Fruit fly (Drosophila melanogaster) whole organism, embryonic: ENCODE results near the gene cno.

Experiments
- Bgb ChIP-seq: fragments of 200-800 bp; sonication (Bioruptor generic); IDR thresholded peaks from 2 replicates; pipeline ENCODE4 v1.3.6; 2022; ENCODE audit warnings: missing biosample characterization, missing genetic modification characterization; ENCODE audit not compliant: partially characterized antibody
- C15 ChIP-seq: fragments of 200-800 bp; sonication (Bioruptor generic); IDR thresholded peaks from 3 replicates; pipeline ENCODE4 v1.3.6; 2022; ENCODE audit warnings: missing biosample characterization, missing genetic modification characterization
- CG11723 ChIP-seq: fragments of 200-800 bp; sonication (Bioruptor generic); optimal IDR thresholded peaks from 2 replicates; lab custom pipeline; 2017; ENCODE audit warnings: missing biosample characterization, mild to moderate bottlenecking, missing genetic modification characterization
- CG14441 ChIP-seq: fragments of 200-800 bp; sonication (Bioruptor generic); IDR thresholded peaks from 2 replicates; pipeline ENCODE4 v1.3.6; 2022; ENCODE audit warnings: missing biosample characterization, missing genetic modification characterization
- CG14710 ChIP-seq: fragments of 200-800 bp; sonication (Bioruptor generic); optimal IDR thresholded peaks from 3 replicates; lab custom pipeline; 2019; ENCODE audit warnings: missing biosample characterization, mild to moderate bottlenecking, missing genetic modification characterization, moderate library complexity
- CG15073 ChIP-seq: fragments of 200-800 bp; sonication (Bioruptor generic); optimal IDR thresholded peaks from 2 replicates; lab custom pipeline; 2016; ENCODE audit warnings: missing biosample characterization, missing genetic modification characterization
- CG15479 ChIP-seq: fragments of 200-800 bp; sonication (Bioruptor generic); optimal IDR thresholded peaks from 3 replicates; lab custom pipeline; 2019; ENCODE audit warnings: missing biosample characterization, mild to moderate bottlenecking, missing genetic modification characterization, moderate library complexity
- CG1603 ChIP-seq: fragments of 200-800 bp; sonication (Bioruptor generic); optimal IDR thresholded peaks from 2 replicates; lab custom pipeline; 2019; ENCODE audit warnings: missing biosample characterization, mild to moderate bottlenecking, missing genetic modification characterization, moderate library complexity
- CG16863 ChIP-seq: fragments of 200-800 bp; sonication (Bioruptor generic); optimal IDR thresholded peaks from 3 replicates; lab custom pipeline; 2016; ENCODE audit warnings: missing biosample characterization, missing genetic modification characterization
- CG30020 ChIP-seq: fragments of 200-800 bp; optimal IDR thresholded peaks from 2 replicates; lab custom pipeline; 2019; ENCODE audit warnings: missing biosample characterization, mild to moderate bottlenecking, missing genetic modification characterization, moderate library complexity
- CG7357 ChIP-seq: fragments of 200-800 bp; sonication (Bioruptor generic); IDR thresholded peaks from 3 replicates; pipeline ENCODE4 v1.3.6; 2022; ENCODE audit warnings: missing biosample characterization, missing genetic modification characterization
- CG7928 ChIP-seq: fragments of 200-800 bp; sonication (Bioruptor generic); optimal IDR thresholded peaks from 2 replicates; lab custom pipeline; 2017; ENCODE audit warnings: missing biosample characterization, mild to moderate bottlenecking, missing genetic modification characterization
- CG7987 ChIP-seq: fragments of 200-800 bp; sonication (Bioruptor generic); optimal IDR thresholded peaks from 2 replicates; lab custom pipeline; 2018; ENCODE audit warnings: missing biosample characterization, mild to moderate bottlenecking, missing genetic modification characterization, moderate library complexity
- CG8281 ChIP-seq: fragments of 200-800 bp; sonication (Bioruptor generic); optimal IDR thresholded peaks from 2 replicates; lab custom pipeline; 2018; ENCODE audit warnings: missing biosample characterization, mild to moderate bottlenecking, missing genetic modification characterization, moderate library complexity
- CG9797 ChIP-seq: fragments of 200-800 bp; sonication (Bioruptor generic); optimal IDR thresholded peaks from 3 replicates; lab custom pipeline; 2018; ENCODE audit warnings: missing biosample characterization, mild to moderate bottlenecking, missing genetic modification characterization
- D ChIP-seq, 2 experiments: fragments of 200-800 bp in 1 of 2; fragments of >200 bp in 1 of 2; sonication (Bioruptor generic) in 1 of 2; optimal IDR thresholded peaks; 2 replicates in 1 of 2; 3 replicates in 1 of 2; lab custom pipeline; 2017; ENCODE audit warnings: mild to moderate bottlenecking in 1 of 2, missing biosample characterization in 1 of 2, missing genetic modification characterization in 1 of 2, missing genetic modification reagents in 1 of 2
- Dbx ChIP-seq: fragments of 200-800 bp; sonication (Bioruptor generic); IDR thresholded peaks from 3 replicates; pipeline ENCODE4 v1.3.6; 2022; ENCODE audit warnings: missing biosample characterization, missing genetic modification characterization
- Elba2 ChIP-seq: fragments of 200-800 bp; sonication (Bioruptor generic); optimal IDR thresholded peaks from 3 replicates; lab custom pipeline; 2016; ENCODE audit warnings: missing biosample characterization, missing genetic modification characterization
- Fer2 ChIP-seq: fragments of 200-800 bp; sonication (Bioruptor generic); optimal IDR thresholded peaks from 2 replicates; lab custom pipeline; 2018; ENCODE audit warnings: missing biosample characterization, mild to moderate bottlenecking, missing genetic modification characterization, moderate library complexity
- HLH54F ChIP-seq: fragments of 200-800 bp; sonication (Bioruptor generic); optimal IDR thresholded peaks from 3 replicates; lab custom pipeline; 2016; ENCODE audit warnings: missing biosample characterization, missing genetic modification characterization
- Hr39 ChIP-seq: fragments of >200 bp; optimal IDR thresholded peaks from 2 replicates; lab custom pipeline; 2017
- Mad ChIP-seq: fragments of 200-800 bp; sonication (Bioruptor generic); optimal IDR thresholded peaks from 2 replicates; lab custom pipeline; 2016; ENCODE audit warnings: missing biosample characterization, missing genetic modification characterization
- Med ChIP-seq: fragments of 200-800 bp; sonication (Bioruptor generic); peaks from one replicate; lab custom pipeline; 2016; ENCODE audit warnings: missing biosample characterization, missing genetic modification characterization, mild to moderate bottlenecking, inconsistent platforms, moderate library complexity
- Nf-YC ChIP-seq: fragments of 200-800 bp; optimal IDR thresholded peaks from 3 replicates; lab custom pipeline; 2019; ENCODE audit warnings: missing biosample characterization, mild to moderate bottlenecking, missing genetic modification characterization, moderate library complexity
- Ptx1 ChIP-seq: fragments of 200-800 bp; sonication (Bioruptor generic); IDR thresholded peaks from 2 replicates; pipeline ENCODE4 v1.3.6; 2022; ENCODE audit warnings: missing biosample characterization, missing genetic modification characterization
- Rfx ChIP-seq: fragments of 200-800 bp; sonication (Bioruptor generic); IDR thresholded peaks from 2 replicates; pipeline ENCODE4 v1.3.6; 2022; ENCODE audit warnings: missing biosample characterization, missing genetic modification characterization
- Six4 ChIP-seq: fragments of 200-800 bp; sonication (Bioruptor generic); optimal IDR thresholded peaks from 2 replicates; lab custom pipeline; 2016; ENCODE audit warnings: missing biosample characterization, missing genetic modification characterization
- Usf ChIP-seq: fragments of 200-800 bp; sonication (Bioruptor generic); optimal IDR thresholded peaks from 2 replicates; lab custom pipeline; 2017; ENCODE audit warnings: missing genotype, missing biosample characterization, missing genetic modification characterization
- amos ChIP-seq: fragments of 200-800 bp; sonication (Bioruptor generic); IDR thresholded peaks from 2 replicates; pipeline ENCODE4 v1.3.6; 2022; ENCODE audit warnings: missing biosample characterization, missing genetic modification characterization; ENCODE audit not compliant: partially characterized antibody
- ap ChIP-seq: fragments of 200-800 bp; sonication (Bioruptor generic); IDR thresholded peaks from 2 replicates; pipeline ENCODE4 v1.3.6; 2022; ENCODE audit warnings: missing biosample characterization, missing genetic modification characterization
- bowl ChIP-seq: fragments of 200-800 bp; sonication (Bioruptor generic); IDR thresholded peaks from 2 replicates; pipeline ENCODE4 v1.3.6; 2022; ENCODE audit warnings: missing biosample characterization, missing genetic modification characterization
- dimm ChIP-seq: fragments of 200-800 bp; sonication (Bioruptor generic); IDR thresholded peaks from 2 replicates; pipeline ENCODE4 v1.3.6; 2022; ENCODE audit warnings: missing biosample characterization, missing genetic modification characterization
- en ChIP-seq: fragments of 200-800 bp; sonication (Bioruptor generic); optimal IDR thresholded peaks from 2 replicates; lab custom pipeline; 2016; ENCODE audit warnings: missing biosample characterization, missing genetic modification characterization
- eyg ChIP-seq: fragments of 200-800 bp; sonication (Bioruptor generic); optimal IDR thresholded peaks from 3 replicates; lab custom pipeline; 2016; ENCODE audit warnings: missing biosample characterization, missing genetic modification characterization
- gcm ChIP-seq: fragments of 200-800 bp; sonication (Bioruptor generic); optimal IDR thresholded peaks from 2 replicates; lab custom pipeline; 2019; ENCODE audit warnings: missing biosample characterization, mild to moderate bottlenecking, missing genetic modification characterization, moderate library complexity
- inv ChIP-seq: fragments of 200-800 bp; sonication (Bioruptor generic); IDR thresholded peaks from 2 replicates; pipeline ENCODE4 v1.3.6; 2022; ENCODE audit warnings: missing biosample characterization, missing genetic modification characterization; ENCODE audit not compliant: partially characterized antibody
- jumu ChIP-seq: fragments of 200-800 bp; sonication (Bioruptor generic); optimal IDR thresholded peaks from 3 replicates; lab custom pipeline; 2016; ENCODE audit warnings: missing biosample characterization, missing genetic modification characterization
- lmd ChIP-seq: fragments of 200-800 bp; sonication (Bioruptor generic); IDR thresholded peaks from 2 replicates; pipeline ENCODE4 v1.3.6; 2022; ENCODE audit warnings: missing biosample characterization, missing genetic modification characterization
- org-1 ChIP-seq: fragments of 200-800 bp; sonication (Bioruptor generic); optimal IDR thresholded peaks from 2 replicates; lab custom pipeline; 2017; ENCODE audit warnings: missing biosample characterization, missing genetic modification characterization
- run ChIP-seq: fragments of 200-800 bp; sonication (Bioruptor generic); optimal IDR thresholded peaks from 3 replicates; lab custom pipeline; 2018; ENCODE audit warnings: missing biosample characterization, mild to moderate bottlenecking, missing genetic modification characterization
- schlank ChIP-seq: fragments of 200-800 bp; sonication (Bioruptor generic); optimal IDR thresholded peaks from 2 replicates; lab custom pipeline; 2018; ENCODE audit warnings: missing biosample characterization, mild to moderate bottlenecking, missing genetic modification characterization
- shn ChIP-seq: fragments of 200-800 bp; sonication (Bioruptor generic); optimal IDR thresholded peaks from 3 replicates; lab custom pipeline; 2016; ENCODE audit warnings: missing biosample characterization, missing genetic modification characterization
- sim ChIP-seq: fragments of 200-800 bp; sonication (Bioruptor generic); IDR thresholded peaks from 2 replicates; pipeline ENCODE4 v1.3.6; 2022; ENCODE audit warnings: missing biosample characterization, missing genetic modification characterization
- sisA ChIP-seq: fragments of 200-800 bp; sonication (Bioruptor generic); IDR thresholded peaks from 2 replicates; pipeline ENCODE4 v1.3.6; 2022; ENCODE audit warnings: missing biosample characterization, missing genetic modification characterization
- slbo ChIP-seq: fragments of 200-800 bp; sonication (Bioruptor generic); IDR thresholded peaks from 2 replicates; pipeline ENCODE4 v1.3.6; 2022; ENCODE audit warnings: missing biosample characterization, missing genetic modification characterization
- tio ChIP-seq: fragments of 200-800 bp; sonication (Bioruptor generic); optimal IDR thresholded peaks from 2 replicates; lab custom pipeline; 2017; ENCODE audit warnings: missing biosample characterization, missing genetic modification characterization, inconsistent platforms
- toy ChIP-seq: fragments of 200-800 bp; sonication (Bioruptor generic); IDR thresholded peaks from 2 replicates; pipeline ENCODE4 v1.3.6; 2022; ENCODE audit warnings: missing biosample characterization, missing genetic modification characterization
- trh ChIP-seq: fragments of 200-800 bp; sonication (Bioruptor generic); optimal IDR thresholded peaks from 2 replicates; lab custom pipeline; 2016; ENCODE audit warnings: missing biosample characterization, missing genetic modification characterization
- unc-4 ChIP-seq: fragments of 200-800 bp; sonication (Bioruptor generic); IDR thresholded peaks from 2 replicates; pipeline ENCODE4 v1.3.6; 2022; ENCODE audit warnings: missing biosample characterization, missing genetic modification characterization; ENCODE audit not compliant: partially characterized antibody

The cno gene

DNA sequence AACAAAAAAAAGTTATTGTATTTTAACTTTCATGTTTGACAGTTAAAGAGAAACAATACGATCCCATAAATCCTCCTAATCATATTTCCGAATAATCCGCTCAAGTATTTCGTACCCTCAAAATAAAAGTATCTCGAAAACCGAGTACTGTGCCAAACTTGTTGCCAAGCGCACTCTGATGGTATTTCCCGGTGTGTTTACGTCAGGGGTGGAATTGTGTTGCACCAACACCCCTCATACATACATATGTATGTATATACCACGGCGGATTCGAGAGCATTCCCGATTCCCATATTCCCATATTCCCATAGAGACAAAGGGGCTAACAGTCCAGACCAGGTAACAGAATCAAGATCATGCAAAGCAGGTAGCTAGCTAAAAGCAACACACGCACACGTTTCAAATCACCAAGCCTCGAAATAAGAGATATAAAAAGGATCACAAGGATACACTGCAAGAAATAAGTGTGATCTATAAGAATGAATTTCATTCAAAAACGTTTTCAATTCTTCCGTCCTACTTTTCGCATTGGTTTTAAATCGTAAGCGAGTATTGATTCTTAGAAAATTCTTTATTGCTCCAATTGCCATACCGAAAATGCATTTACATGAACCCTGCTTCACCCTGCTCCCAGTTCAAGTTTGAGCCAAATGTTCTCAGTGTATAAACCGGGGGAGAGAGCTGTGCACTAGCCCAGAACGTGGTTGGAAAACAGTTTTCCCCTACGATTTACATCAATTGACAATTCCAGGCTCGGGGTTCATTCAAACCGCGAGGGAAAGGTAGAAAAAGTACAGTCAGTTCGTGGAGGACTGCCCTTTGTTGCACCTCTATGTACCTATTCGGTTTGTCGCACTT is 5.1 kb downstream of the cno start (continued):
- TF ChIP-seq Bgb (GFP tag; lab: Robert Waterston, UW) (no peak), Med (GFP tag; lab: Kevin White, UChicago) (peak; percentile 87), en (GFP tag; lab: Kevin White, UChicago) (peak; percentile 69), CG7928 (GFP tag; lab: Kevin White, UChicago) (no peak), dimm (GFP tag; lab: Robert Waterston, UW) (no peak), unc-4 (no peak), CG14441 (GFP tag; lab: Robert Waterston, UW) (no peak), D (optimal IDR thresholded peaks at IDR 0.05; lab: Kevin White, UChicago) (no peak), D (GFP tag; optimal IDR thresholded peaks at IDR 0.05; lab: Kevin White, UChicago) (peak; percentile 78), C15 (0 out of 3 replicates have a peak, but pooled peaks have one; percentile 6), Usf (GFP tag; lab: Kevin White, UChicago) (peak; percentile 63), CG8281 (tag; lab: Kevin White, UChicago) (peak; percentile 24), bowl (GFP tag; lab: Robert Waterston, UW) (no peak), org-1 (GFP tag; lab: Kevin White, UChicago) (peak; percentile 70), CG30020 (peak; percentile 60), CG7987 (peak; percentile 23), gcm (peak; percentile 85), Dbx (GFP tag; lab: Robert Waterston, UW) (no peak), Six4 (GFP tag; lab: Kevin White, UChicago) (peak; percentile 80), shn (peak; percentile 83), slbo (GFP tag; lab: Robert Waterston, UW) (no peak), run (tag; lab: Kevin White, UChicago) (no peak), schlank (tag; lab: Kevin White, UChicago) (no peak), Fer2 (tag; lab: Kevin White, UChicago) (no peak), Mad (GFP tag; lab: Kevin White, UChicago) (peak; percentile 75), sim (GFP tag; lab: Robert Waterston, UW) (peak; percentile 70; the same call in 1 of the 2 replicates), Hr39 (lab: Kevin White, UChicago) (no peak), CG16863 (GFP tag; lab: Kevin White, UChicago) (peak; percentile 75), Elba2 (GFP tag; lab: Kevin White, UChicago) (peak; percentile 90), CG7357 (GFP tag; lab: Robert Waterston, UW) (peak; percentile 46; the same call in 1 of the 3 replicates), eyg (GFP tag; lab: Kevin White, UChicago) (no peak), CG1603 (tag; lab: Kevin White, UChicago) (peak; percentile 93), amos (no peak), Nf-YC (tag; lab: Kevin White, UChicago) (no peak), tio (peak; percentile 74), trh (peak; percentile 53), CG15073 (GFP tag; lab: Kevin White, UChicago) (peak; percentile 6), HLH54F (GFP tag; lab: Kevin White, UChicago) (peak; percentile 40), jumu (GFP tag; lab: Kevin White, UChicago) (peak; percentile 84), CG14710 (peak; percentile 94), sisA (GFP tag; lab: Robert Waterston, UW) (peak; percentile 48), Rfx (GFP tag; lab: Robert Waterston, UW) (no peak), Ptx1 (GFP tag; lab: Robert Waterston, UW) (peak; percentile 28; the same call in 1 of the 2 replicates), CG9797 (GFP tag; lab: Kevin White, UChicago) (no peak), lmd (GFP tag; lab: Robert Waterston, UW) (peak; percentile 40; the same call in 1 of the 2 replicates), toy (GFP tag; lab: Robert Waterston, UW) (no peak), CG11723 (GFP tag; lab: Kevin White, UChicago) (peak; percentile 44), CG15479 (GFP tag; lab: Kevin White, UChicago) (peak; percentile 97), inv (GFP tag; lab: Robert Waterston, UW) (no peak), ap (GFP tag; lab: Robert Waterston, UW) (peak; percentile 40; the same call in 1 of the 2 replicates)
